Fruit fly (Drosophila melanogaster) whole organism, embryonic: Measurements from ENCODE around the gene CG7065.
A peak's percentile ranks its signal among the peaks of the same experiment; 100 is the strongest.

Experiments
- Ada2b ChIP-seq: fragments of 200-800 bp; sonication (Bioruptor generic); IDR thresholded peaks from 2 replicates; pipeline ENCODE4 v1.3.6; 2022; ENCODE audit warnings: missing biosample characterization, missing genetic modification characterization
- CG10267 ChIP-seq: fragments of 200-800 bp; sonication (Bioruptor generic); optimal IDR thresholded peaks from 2 replicates; lab custom pipeline; 2018; ENCODE audit warnings: missing biosample characterization, mild to moderate bottlenecking, missing genetic modification characterization, moderate library complexity
- CG11504 ChIP-seq: fragments of 200-800 bp; sonication (Bioruptor generic); optimal IDR thresholded peaks from 3 replicates; lab custom pipeline; 2019; ENCODE audit warnings: missing biosample characterization, mild to moderate bottlenecking, missing genetic modification characterization, moderate library complexity
- CG11723 ChIP-seq: fragments of 200-800 bp; sonication (Bioruptor generic); optimal IDR thresholded peaks from 2 replicates; lab custom pipeline; 2017; ENCODE audit warnings: missing biosample characterization, mild to moderate bottlenecking, missing genetic modification characterization
- CG12104 ChIP-seq: fragments of 200-800 bp; sonication (Bioruptor generic); optimal IDR thresholded peaks from 3 replicates; lab custom pipeline; 2016; ENCODE audit warnings: missing biosample characterization, missing genetic modification characterization
- CG12769 ChIP-seq: fragments of 200-800 bp; sonication (Bioruptor generic); optimal IDR thresholded peaks from 2 replicates; lab custom pipeline; 2019; ENCODE audit warnings: missing biosample characterization, mild to moderate bottlenecking, missing genetic modification characterization, moderate library complexity
- CG1603 ChIP-seq: fragments of 200-800 bp; sonication (Bioruptor generic); optimal IDR thresholded peaks from 2 replicates; lab custom pipeline; 2019; ENCODE audit warnings: missing biosample characterization, mild to moderate bottlenecking, missing genetic modification characterization, moderate library complexity
- CG18476 ChIP-seq: fragments of 200-800 bp; sonication (Bioruptor generic); optimal IDR thresholded peaks from 2 replicates; lab custom pipeline; 2016; ENCODE audit warnings: missing biosample characterization, mild to moderate bottlenecking, missing genetic modification characterization
- CG2202 ChIP-seq: fragments of 200-800 bp; sonication (Bioruptor generic); optimal IDR thresholded peaks from 2 replicates; lab custom pipeline; 2018; ENCODE audit warnings: missing biosample characterization, mild to moderate bottlenecking, missing genetic modification characterization
- CG30403 ChIP-seq: fragments of 200-800 bp; sonication (Bioruptor generic); optimal IDR thresholded peaks from 3 replicates; lab custom pipeline; 2016; ENCODE audit warnings: missing biosample characterization, missing genetic modification characterization
- CG3065 ChIP-seq: fragments of 200-800 bp; sonication (Bioruptor generic); optimal IDR thresholded peaks from 2 replicates; lab custom pipeline; 2016; ENCODE audit warnings: missing biosample characterization, missing genetic modification characterization
- CG3163 ChIP-seq: fragments of 200-800 bp; sonication (Bioruptor generic); optimal IDR thresholded peaks from 3 replicates; lab custom pipeline; 2016; ENCODE audit warnings: missing biosample characterization, missing genetic modification characterization
- CG3281 ChIP-seq: fragments of 200-800 bp; sonication (Bioruptor generic); optimal IDR thresholded peaks from 3 replicates; lab custom pipeline; 2017; ENCODE audit warnings: missing biosample characterization, mild to moderate bottlenecking, missing genetic modification characterization
- CG33213 ChIP-seq: fragments of 200-800 bp; sonication (Bioruptor generic); optimal IDR thresholded peaks from 3 replicates; lab custom pipeline; 2016; ENCODE audit warnings: missing biosample characterization, missing genetic modification characterization
- CG3838 ChIP-seq: fragments of 200-800 bp; sonication (Bioruptor generic); optimal IDR thresholded peaks from 3 replicates; lab custom pipeline; 2016; ENCODE audit warnings: missing biosample characterization, missing genetic modification characterization
- CG4617 ChIP-seq: fragments of 200-800 bp; sonication (Bioruptor generic); optimal IDR thresholded peaks from 3 replicates; lab custom pipeline; 2016; ENCODE audit warnings: missing biosample characterization, missing genetic modification characterization, borderline replicate concordance
- CG6854 ChIP-seq: fragments of 200-800 bp; sonication (Bioruptor generic); optimal IDR thresholded peaks from 3 replicates; lab custom pipeline; 2017; ENCODE audit warnings: missing biosample characterization, mild to moderate bottlenecking, missing genetic modification characterization
- CG8089 ChIP-seq: fragments of 200-800 bp; sonication (Bioruptor generic); optimal IDR thresholded peaks from 3 replicates; lab custom pipeline; 2016; ENCODE audit warnings: missing biosample characterization, missing genetic modification characterization
- CG8924 ChIP-seq: fragments of 200-800 bp; optimal IDR thresholded peaks from 3 replicates; lab custom pipeline; 2019; ENCODE audit warnings: missing biosample characterization, mild to moderate bottlenecking, missing genetic modification characterization, moderate library complexity
- CkIIα-i1 ChIP-seq: fragments of 200-800 bp; sonication (Bioruptor generic); IDR thresholded peaks from 2 replicates; pipeline ENCODE4 v1.3.6; 2022; ENCODE audit warnings: missing biosample characterization, missing genetic modification characterization
- D ChIP-seq, 2 experiments: fragments of 200-800 bp in 1 of 2; fragments of >200 bp in 1 of 2; sonication (Bioruptor generic) in 1 of 2; optimal IDR thresholded peaks; 2 replicates in 1 of 2; 3 replicates in 1 of 2; lab custom pipeline; 2017; ENCODE audit warnings: mild to moderate bottlenecking in 1 of 2, missing biosample characterization in 1 of 2, missing genetic modification characterization in 1 of 2, missing genetic modification reagents in 1 of 2
- D19A ChIP-seq: fragments of 200-800 bp; optimal IDR thresholded peaks from 3 replicates; lab custom pipeline; 2019; ENCODE audit warnings: missing biosample characterization, mild to moderate bottlenecking, missing genetic modification characterization, moderate library complexity
- Fer2 ChIP-seq: fragments of 200-800 bp; sonication (Bioruptor generic); optimal IDR thresholded peaks from 2 replicates; lab custom pipeline; 2018; ENCODE audit warnings: missing biosample characterization, mild to moderate bottlenecking, missing genetic modification characterization, moderate library complexity
- Hr3 ChIP-seq: fragments of 200-800 bp; sonication (Bioruptor generic); optimal IDR thresholded peaks from 3 replicates; lab custom pipeline; 2016; ENCODE audit warnings: missing biosample characterization, missing genetic modification characterization
- Hr51 ChIP-seq, 2 experiments: fragments of 200-800 bp; sonication (Bioruptor generic); optimal IDR thresholded peaks; 2 replicates in 1 of 2; 3 replicates in 1 of 2; lab custom pipeline; 2016 to 2018; ENCODE audit warnings: missing biosample characterization in 2 of 2, missing genetic modification characterization in 2 of 2, mild to moderate bottlenecking in 1 of 2, moderate library complexity in 1 of 2
- Lim3 ChIP-seq: fragments of 200-800 bp; sonication (Bioruptor generic); IDR thresholded peaks from 2 replicates; pipeline ENCODE4 v1.3.6; 2022; ENCODE audit warnings: missing biosample characterization, missing genetic modification characterization
- NC2α ChIP-seq: fragments of 200-800 bp; sonication (Bioruptor generic); optimal IDR thresholded peaks from 2 replicates; lab custom pipeline; 2016; ENCODE audit warnings: missing biosample characterization, missing genetic modification characterization
- Neu2 ChIP-seq: fragments of 200-800 bp; sonication (Bioruptor generic); optimal IDR thresholded peaks from 3 replicates; lab custom pipeline; 2016; ENCODE audit warnings: missing biosample characterization, missing genetic modification characterization, borderline replicate concordance
- PHDP ChIP-seq: fragments of 200-800 bp; sonication (Bioruptor generic); optimal IDR thresholded peaks from 3 replicates; lab custom pipeline; 2018; ENCODE audit warnings: missing biosample characterization, mild to moderate bottlenecking, missing genetic modification characterization, moderate library complexity
- Pdp1 ChIP-seq, 2 experiments: fragments of 200-800 bp; sonication (Bioruptor generic); optimal IDR thresholded peaks; 3 replicates each; lab custom pipeline; 2016; ENCODE audit warnings: missing biosample characterization in 2 of 2, missing genetic modification characterization in 2 of 2, mild to moderate bottlenecking in 1 of 2, moderate library complexity in 1 of 2
- TFAM ChIP-seq: fragments of 200-800 bp; sonication (Bioruptor generic); optimal IDR thresholded peaks from 2 replicates; lab custom pipeline; 2017; ENCODE audit warnings: missing biosample characterization, missing genetic modification characterization, inconsistent platforms
- abd-A ChIP-seq: fragments of 200-800 bp; sonication (Bioruptor generic); optimal IDR thresholded peaks from 3 replicates; lab custom pipeline; 2019; ENCODE audit warnings: missing biosample characterization, mild to moderate bottlenecking, missing genetic modification characterization, moderate library complexity
- bowl ChIP-seq: fragments of 200-800 bp; sonication (Bioruptor generic); IDR thresholded peaks from 2 replicates; pipeline ENCODE4 v1.3.6; 2022; ENCODE audit warnings: missing biosample characterization, missing genetic modification characterization
- chn ChIP-seq: fragments of 200-800 bp; sonication (Bioruptor generic); optimal IDR thresholded peaks from 2 replicates; lab custom pipeline; 2016; ENCODE audit warnings: missing biosample characterization, missing genetic modification characterization
- dan ChIP-seq: fragments of 200-800 bp; sonication (Bioruptor generic); IDR thresholded peaks from 2 replicates; pipeline ENCODE4 v1.3.6; 2022; ENCODE audit warnings: missing biosample characterization, missing genetic modification characterization
- dpn ChIP-seq, 2 experiments: fragments of 200-800 bp; sonication (Bioruptor generic); optimal IDR thresholded peaks; 3 replicates each; lab custom pipeline; 2016; ENCODE audit warnings: missing biosample characterization in 2 of 2, missing genetic modification characterization in 2 of 2
- emc ChIP-seq: fragments of 200-800 bp; sonication (Bioruptor generic); optimal IDR thresholded peaks from 2 replicates; lab custom pipeline; 2016; ENCODE audit warnings: missing biosample characterization, missing genetic modification characterization
- eve ChIP-seq, 2 experiments: fragments of >200 bp; optimal IDR thresholded peaks; 2 replicates each; lab custom pipeline; 2017; ENCODE audit warnings: missing biosample characterization in 2 of 2, missing genetic modification characterization in 2 of 2
- hbn ChIP-seq: fragments of 200-800 bp; sonication (Bioruptor generic); IDR thresholded peaks from 2 replicates; pipeline ENCODE4 v1.3.6; 2022; ENCODE audit warnings: missing biosample characterization, missing genetic modification characterization; ENCODE audit not compliant: partially characterized antibody
- her ChIP-seq: fragments of 200-800 bp; sonication (Bioruptor generic); optimal IDR thresholded peaks from 2 replicates; lab custom pipeline; 2016; ENCODE audit warnings: missing biosample characterization, missing genetic modification characterization
- jigr1 ChIP-seq: fragments of 200-800 bp; sonication (Bioruptor generic); IDR thresholded peaks from 3 replicates; pipeline ENCODE4 v1.3.6; 2022; ENCODE audit warnings: missing biosample characterization, missing genetic modification characterization
- jing ChIP-seq: fragments of 200-800 bp; sonication (Bioruptor generic); optimal IDR thresholded peaks from 2 replicates; lab custom pipeline; 2018; ENCODE audit warnings: missing biosample characterization, mild to moderate bottlenecking, missing genetic modification characterization
- klu ChIP-seq: fragments of 200-800 bp; sonication (Bioruptor generic); IDR thresholded peaks from 2 replicates; pipeline ENCODE4 v1.3.6; 2022; ENCODE audit warnings: missing biosample characterization, missing genetic modification characterization
- knrl ChIP-seq: fragments of 200-800 bp; sonication (Bioruptor generic); IDR thresholded peaks from 3 replicates; pipeline ENCODE4 v1.3.6; 2022; ENCODE audit warnings: missing biosample characterization, missing genetic modification characterization; ENCODE audit not compliant: partially characterized antibody
- nmo ChIP-seq: fragments of 200-800 bp; sonication (Bioruptor generic); optimal IDR thresholded peaks from 2 replicates; lab custom pipeline; 2018; ENCODE audit warnings: missing biosample characterization, mild to moderate bottlenecking, missing genetic modification characterization, moderate library complexity
- pan ChIP-seq, 4 experiments: fragments of >200 bp in 3 of 4; fragments of 200-800 bp in 1 of 4; sonication (Bioruptor generic) in 1 of 4; optimal IDR thresholded peaks in 3 of 4; IDR thresholded peaks in 1 of 4; 2 replicates each; pipeline versions ENCODE4 v1.3.6 to Lab custom; 2017 to 2022; ENCODE audit warnings: missing biosample characterization in 2 of 4, missing genetic modification characterization in 2 of 4, mixed read lengths in 1 of 4
- schlank ChIP-seq: fragments of 200-800 bp; sonication (Bioruptor generic); optimal IDR thresholded peaks from 2 replicates; lab custom pipeline; 2018; ENCODE audit warnings: missing biosample characterization, mild to moderate bottlenecking, missing genetic modification characterization
- vfl ChIP-seq: fragments of 200-800 bp; sonication (Bioruptor generic); optimal IDR thresholded peaks from 2 replicates; lab custom pipeline; 2016; ENCODE audit warnings: missing biosample characterization, missing genetic modification characterization

Gene CG7065

DNA sequence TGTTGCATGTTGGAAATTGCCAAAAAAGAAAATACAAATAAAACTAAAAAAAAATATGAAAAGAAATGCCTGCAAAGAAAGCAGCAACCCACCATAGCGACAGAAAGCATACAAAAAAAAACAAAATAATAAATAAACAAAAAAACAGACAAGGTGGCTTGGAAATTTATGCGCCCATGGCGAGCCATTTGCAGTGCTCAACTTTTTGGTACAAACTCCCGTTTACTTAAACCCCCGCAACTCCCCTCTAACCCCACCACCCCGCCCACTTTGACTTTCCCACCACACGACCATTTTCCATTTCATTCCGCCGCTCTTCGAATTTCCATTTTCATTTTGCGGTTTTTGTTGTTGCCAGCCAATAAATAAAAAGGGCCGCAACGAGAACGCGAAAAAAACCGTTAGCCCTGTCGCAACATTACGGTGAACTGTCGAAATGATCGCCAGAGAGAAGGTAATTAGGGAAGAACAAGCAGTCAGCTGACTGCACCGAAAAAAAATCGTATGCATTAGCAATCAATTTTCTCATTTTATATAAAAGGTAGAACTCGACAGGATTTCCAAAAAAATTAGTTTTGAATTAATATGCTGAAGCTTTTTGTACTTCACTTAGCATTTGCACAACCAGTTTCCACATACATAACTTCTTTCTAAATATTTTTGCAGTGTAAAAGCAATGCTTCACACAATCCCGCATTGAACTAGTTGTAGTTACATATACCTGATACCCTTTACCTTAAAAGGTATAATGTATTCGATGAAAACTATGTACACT is 5.3 kb upstream of the CG7065 start (continued):
- TF ChIP-seq CG8089 (GFP tag; lab: Kevin White, UChicago) (peak; percentile 2), CG8924 (tag; lab: Kevin White, UChicago) (peak; percentile 58), Lim3 (GFP tag; lab: Robert Waterston, UW) (no peak), jing (GFP tag; lab: Kevin White, UChicago) (peak; percentile 8), pan (optimal IDR thresholded peaks at IDR 0.05; lab: Kevin White, UChicago) (no peak), pan (GFP tag; optimal IDR thresholded peaks at IDR 0.05 in 1 of 2, IDR thresholded peaks at IDR 0.05 in 1 of 2) (peak in 1 of 2 experiments; percentile 53), D19A (peak; percentile 37), abd-A (tag; lab: Kevin White, UChicago) (no peak), CkIIα-i1 (no peak), Fer2 (tag; lab: Kevin White, UChicago) (no peak), CG10267 (tag; lab: Kevin White, UChicago) (peak; percentile 30), vfl (no peak), CG11504 (tag; lab: Kevin White, UChicago) (peak; percentile 79), CG11723 (peak; percentile 13), bowl (no peak), Ada2b (GFP tag; lab: Robert Waterston, UW) (peak; percentile 50), CG33213 (GFP tag; lab: Kevin White, UChicago) (peak; percentile 23), emc (peak; percentile 17), CG12104 (no peak), Pdp1 (GFP tag; optimal IDR thresholded peaks at IDR 0.05; lab: Kevin White, UChicago) (peak; percentile 60), her (peak; percentile 8), chn (GFP tag; lab: Kevin White, UChicago) (peak; percentile 3), Hr3 (GFP tag; lab: Kevin White, UChicago) (peak; percentile 38), CG3163 (GFP tag; lab: Kevin White, UChicago) (no peak), Hr51 (GFP tag; optimal IDR thresholded peaks at IDR 0.05; lab: Kevin White, UChicago) (peak; percentile 43 to 66), Neu2 (GFP tag; lab: Kevin White, UChicago) (no peak), CG4617 (GFP tag; lab: Kevin White, UChicago) (no peak), schlank (tag; lab: Kevin White, UChicago) (no peak), eve (GFP tag; optimal IDR thresholded peaks at IDR 0.05; lab: Kevin White, UChicago) (no peak), CG2202 (tag; lab: Kevin White, UChicago) (no peak), CG6854 (GFP tag; lab: Kevin White, UChicago) (no peak), CG1603 (peak; percentile 55), D (optimal IDR thresholded peaks at IDR 0.05; lab: Kevin White, UChicago) (no peak), D (GFP tag; optimal IDR thresholded peaks at IDR 0.05; lab: Kevin White, UChicago) (peak; percentile 8), CG12769 (tag; lab: Kevin White, UChicago) (peak; percentile 37), CG30403 (GFP tag; lab: Kevin White, UChicago) (peak; percentile 49), dpn (GFP tag; optimal IDR thresholded peaks at IDR 0.05; lab: Kevin White, UChicago) (peak; percentile 35 to 40), jigr1 (GFP tag; lab: Robert Waterston, UW) (no peak), klu (no peak), nmo (GFP tag; lab: Kevin White, UChicago) (peak; percentile 53), PHDP (tag; lab: Kevin White, UChicago) (peak; percentile 62), hbn (GFP tag; lab: Robert Waterston, UW) (no peak), NC2α (GFP tag; lab: Kevin White, UChicago) (peak; percentile 4), dan (GFP tag; lab: Robert Waterston, UW) (no peak), CG3281 (GFP tag; lab: Kevin White, UChicago) (peak; percentile 34), TFAM (GFP tag; lab: Kevin White, UChicago) (no peak), CG18476 (GFP tag; lab: Kevin White, UChicago) (peak; percentile 28), knrl (GFP tag; lab: Robert Waterston, UW) (no peak), CG3838 (GFP tag; lab: Kevin White, UChicago) (no peak), CG3065 (no peak)
